Worm (Caenorhabditis elegans): Measurements from ENCODE around the gene nhr-6.
A peak's percentile ranks its signal among the peaks of the same experiment; 100 is the strongest.

Gene nhr-6

ce11 chrIII:3623772-3624171 lies 50.4 kb downstream of the nhr-6 start:
- TF ChIP-seq ceh-28 (tag; optimal IDR thresholded peaks at IDR 0.05) (no peak), hmg-1.1 (GFP tag; IDR thresholded peaks at IDR 0.05) (0 out of 2 replicates have a peak, but pooled peaks have one; percentile 7), unc-62 (GFP tag; optimal IDR thresholded peaks at IDR 0.05 in 1 of 2) (no peak), unc-62 (tag; optimal IDR thresholded peaks at IDR 0.05) (no peak), egl-43 (GFP tag; IDR thresholded peaks at IDR 0.05) (no peak), lin-29 (GFP tag; IDR thresholded peaks at IDR 0.05) (no peak), R02D3.7 (tag; optimal IDR thresholded peaks at IDR 0.05) (no peak), attf-4 (tag; optimal IDR thresholded peaks at IDR 0.05) (no peak), nhr-77 (tag; optimal IDR thresholded peaks at IDR 0.05) (no peak), F49E8.2 (tag; optimal IDR thresholded peaks at IDR 0.05; ENCODE audit: borderline replicate concordance) (no peak), dmd-8 (GFP tag; IDR thresholded peaks at IDR 0.05) (no peak), arid-1 (GFP tag; conservative IDR thresholded peaks at IDR 0.05) (no peak), skn-1 (tag; optimal IDR thresholded peaks at IDR 0.05) (no peak), mdl-1 (tag; optimal IDR thresholded peaks at IDR 0.05) (peak in 1 of 2 experiments; percentile 34), dmd-6 (GFP tag; IDR thresholded peaks at IDR 0.05) (no peak), jun-1 (tag; optimal IDR thresholded peaks at IDR 0.05) (no peak), madf-9 (GFP tag; conservative IDR thresholded peaks at IDR 0.05) (no peak), ceh-82 (tag; optimal IDR thresholded peaks at IDR 0.05) (no peak), saeg-2 (GFP tag; IDR thresholded peaks at IDR 0.05) (no peak), ZK546.5 (tag; optimal IDR thresholded peaks at IDR 0.05) (no peak), php-3 (GFP tag; IDR thresholded peaks at IDR 0.05) (no peak), duxl-1 (tag; optimal IDR thresholded peaks at IDR 0.05; ENCODE audit: poor library complexity) (no peak), fos-1 (tag; optimal IDR thresholded peaks at IDR 0.05) (no peak), ces-1 (GFP tag; optimal IDR thresholded peaks at IDR 0.05) (no peak), set-16 (GFP tag; IDR thresholded peaks at IDR 0.05) (0 out of 2 replicates have a peak, but pooled peaks have one; percentile 11), Y48G9A.11 (GFP tag; IDR thresholded peaks at IDR 0.05) (no peak), cey-2 (tag; optimal IDR thresholded peaks at IDR 0.05; ENCODE audit: borderline replicate concordance, insufficient read depth) (no peak), mxl-2 (GFP tag; conservative IDR thresholded peaks at IDR 0.05) (no peak), mxl-3 (GFP tag; optimal IDR thresholded peaks at IDR 0.05) (peak; percentile 15), lir-3 (tag; optimal IDR thresholded peaks at IDR 0.05) (no peak), nhr-111 (GFP tag; optimal IDR thresholded peaks at IDR 0.05) (no peak), gei-8 (GFP tag; optimal IDR thresholded peaks at IDR 0.05) (no peak), fkh-10 (GFP tag; optimal IDR thresholded peaks at IDR 0.05) (no peak), ztf-11 (tag; optimal IDR thresholded peaks at IDR 0.05) (no peak), nhr-28 (tag; optimal IDR thresholded peaks at IDR 0.05) (peak; percentile 8), daf-19 (GFP tag; conservative IDR thresholded peaks at IDR 0.05) (no peak), daf-16 (GFP tag; optimal IDR thresholded peaks at IDR 0.05) (no peak), daf-16 (tag; optimal IDR thresholded peaks at IDR 0.05) (no peak)

- TF ChIP-seq aha-1 (tag) (peak; percentile 19), cey-2 (tag; optimal IDR thresholded peaks at IDR 0.05; ENCODE audit: borderline replicate concordance, insufficient read depth) (no peak)
Measured at ce11 chrIII:3627042-3627441, 53.7 kb downstream of the nhr-6 start, which contains the start of gene sel-8. Gene sel-8, minus strand, starts transcription at chrIII:3627142.

All from whole organism, L4 larva.